Fruit fly (Drosophila melanogaster) whole organism, wandering third instar larva: Measurements from ENCODE around the gene CG32483.

ENCODE experiments used
- CG32264 ChIP-seq: fragments of 200-800 bp; sonication (Bioruptor generic); optimal IDR thresholded peaks from 2 replicates; lab custom pipeline; 2016; ENCODE audit warnings: missing biosample characterization, missing genetic modification characterization
- Dfd ChIP-seq: fragments of >200 bp; optimal IDR thresholded peaks from 2 replicates; lab custom pipeline; 2017; ENCODE audit warnings: missing biosample characterization, missing genetic modification characterization
- Dif ChIP-seq: fragments of 200-275, 200-300 bp; sonication (Bioruptor generic); optimal IDR thresholded peaks from 2 replicates; lab custom pipeline; 2018; ENCODE audit warnings: missing biosample characterization, missing genetic modification characterization; ENCODE audit not compliant: partially characterized antibody
- GATAd ChIP-seq: sonication (Bioruptor generic); optimal IDR thresholded peaks from 2 replicates; lab custom pipeline; 2016; ENCODE audit warnings: missing biosample characterization, missing genetic modification characterization
- HLH106 ChIP-seq: fragments of 200-800 bp; optimal IDR thresholded peaks from 3 replicates; lab custom pipeline; 2019; ENCODE audit warnings: missing biosample characterization, mild to moderate bottlenecking, missing genetic modification characterization, moderate library complexity
- Hr83 ChIP-seq: fragments of 200-300 bp; sonication (Bioruptor generic); optimal IDR thresholded peaks from 2 replicates; lab custom pipeline; 2016; ENCODE audit warnings: missing biosample characterization, mild to moderate bottlenecking, missing genetic modification characterization, moderate library complexity; ENCODE audit not compliant: poor library complexity, severe bottlenecking
- Jra ChIP-seq: sonication (Bioruptor generic); optimal IDR thresholded peaks from 2 replicates; lab custom pipeline; 2016; ENCODE audit warnings: missing biosample characterization, missing genetic modification characterization
- Myc ChIP-seq: fragments of >200 bp; optimal IDR thresholded peaks from 2 replicates; lab custom pipeline; 2017
- N ChIP-seq: fragments of >200 bp; optimal IDR thresholded peaks from 2 replicates; lab custom pipeline; 2018; ENCODE audit warnings: missing biosample characterization, missing external identifiers, missing genetic modification characterization
- OdsH ChIP-seq: fragments of 200-800 bp; sonication (Bioruptor generic); optimal IDR thresholded peaks from 2 replicates; lab custom pipeline; 2016; ENCODE audit warnings: missing biosample characterization, mild to moderate bottlenecking, missing genetic modification characterization
- Rel ChIP-seq, 2 experiments: fragments of 200-800 bp; sonication (Bioruptor generic) in 1 of 2; optimal IDR thresholded peaks; 2 replicates in 1 of 2; 3 replicates in 1 of 2; lab custom pipeline; 2016 to 2019; ENCODE audit warnings: mild to moderate bottlenecking in 2 of 2, missing biosample characterization in 2 of 2, missing genetic modification characterization in 2 of 2, moderate library complexity in 1 of 2
- Sp1 ChIP-seq: fragments of 200-800 bp; sonication (Bioruptor generic); optimal IDR thresholded peaks from 3 replicates; lab custom pipeline; 2019; ENCODE audit warnings: missing biosample characterization, mild to moderate bottlenecking, missing genetic modification characterization, moderate library complexity
- br ChIP-seq: fragments of 200-800 bp; sonication (Bioruptor generic); optimal IDR thresholded peaks from 2 replicates; lab custom pipeline; 2016; ENCODE audit warnings: missing biosample characterization, missing genetic modification characterization
- dl ChIP-seq, 2 experiments: fragments of 175-275, 200-275 bp in 1 of 2; fragments of 200-275 bp in 1 of 2; sonication (Bioruptor generic); optimal IDR thresholded peaks; lab custom pipeline; 2018; ENCODE audit warnings: mild to moderate bottlenecking in 2 of 2, missing biosample characterization in 2 of 2, missing genetic modification characterization in 2 of 2, moderate library complexity in 2 of 2; ENCODE audit not compliant: partially characterized antibody in 2 of 2, insufficient read depth in 1 of 2
- dmrt93B ChIP-seq: fragments of 200-800 bp; sonication (Bioruptor generic); optimal IDR thresholded peaks from 2 replicates; lab custom pipeline; 2018; ENCODE audit warnings: missing biosample characterization, mild to moderate bottlenecking, missing genetic modification characterization
- ey ChIP-seq: fragments of 200-800 bp; sonication (Bioruptor generic); optimal IDR thresholded peaks from 2 replicates; lab custom pipeline; 2016; ENCODE audit warnings: missing biosample characterization, missing genetic modification characterization
- foxo ChIP-seq, 2 experiments: fragments of 200-800 bp; sonication (Bioruptor generic); optimal IDR thresholded peaks; 2 replicates in 1 of 2; 3 replicates in 1 of 2; lab custom pipeline; 2016 to 2017; ENCODE audit warnings: missing biosample characterization in 2 of 2, missing genetic modification characterization in 2 of 2
- fru ChIP-seq: fragments of 200-800 bp; sonication (Bioruptor generic); optimal IDR thresholded peaks from 3 replicates; lab custom pipeline; 2016; ENCODE audit warnings: missing biosample characterization, mild to moderate bottlenecking, missing genetic modification characterization
- jim ChIP-seq: fragments of 175-275, 200-325 bp; sonication (Bioruptor generic); optimal IDR thresholded peaks from 2 replicates; lab custom pipeline; 2016; ENCODE audit warnings: missing biosample characterization, mild to moderate bottlenecking, missing genetic modification characterization
- psq ChIP-seq: fragments of 200-800 bp; sonication (Bioruptor generic); optimal IDR thresholded peaks from 3 replicates; lab custom pipeline; 2017; ENCODE audit warnings: missing biosample characterization, mild to moderate bottlenecking, missing genetic modification characterization, moderate library complexity
- sage ChIP-seq: fragments of 200-800 bp; sonication (Bioruptor generic); optimal IDR thresholded peaks from 2 replicates; lab custom pipeline; 2016; ENCODE audit warnings: missing biosample characterization, mild to moderate bottlenecking, missing genetic modification characterization

CG32483 gene

DNA sequence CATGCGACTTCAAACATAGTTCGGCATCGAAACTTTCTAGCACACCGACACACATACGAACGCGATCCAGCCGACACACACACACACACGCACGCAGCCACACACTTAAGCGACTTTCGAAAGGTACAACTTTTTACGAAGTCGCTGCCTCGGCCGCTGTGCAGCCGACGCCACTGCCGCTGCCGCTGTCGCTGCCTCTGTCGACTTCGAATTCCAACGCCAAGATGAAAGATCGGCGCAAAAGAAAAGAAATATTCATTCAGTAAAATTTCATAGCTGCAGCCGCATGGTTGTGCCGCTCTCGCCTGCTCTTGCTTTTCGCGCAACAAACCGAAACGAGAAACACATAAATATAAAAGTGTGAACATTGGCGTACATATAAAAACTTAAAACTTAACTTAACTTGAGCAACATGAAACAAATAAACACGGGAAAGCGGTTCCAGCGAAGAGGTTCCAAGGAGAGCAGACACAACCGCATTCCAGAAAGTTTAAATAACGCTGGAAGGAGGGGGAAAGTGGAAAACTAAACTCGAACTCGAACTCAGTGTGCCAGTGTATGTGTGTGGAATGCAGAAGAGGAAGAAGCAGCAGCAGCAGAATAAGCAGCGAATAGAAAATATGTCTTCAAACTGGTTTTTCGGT lies 50.3 kb downstream of the CG32483 start:
- TF ChIP-seq Dfd (GFP tag; lab: Kevin White, UChicago) (peak; percentile 58), psq (no peak), fru (GFP tag; lab: Kevin White, UChicago) (no peak), foxo (GFP tag; optimal IDR thresholded peaks at IDR 0.05; lab: Kevin White, UChicago) (no peak), Dif (GFP tag; lab: Kevin White, UChicago) (peak; percentile 31), ey (GFP tag; lab: Kevin White, UChicago) (no peak), HLH106 (tag; lab: Kevin White, UChicago) (no peak), OdsH (no peak), br (GFP tag; lab: Kevin White, UChicago) (no peak), dl (GFP tag; optimal IDR thresholded peaks at IDR 0.05; lab: Kevin White, UChicago; ENCODE audit: insufficient read depth in 1 of 2, partially characterized antibody in 2 of 2) (no peak), CG32264 (GFP tag; lab: Kevin White, UChicago) (no peak), Myc (no peak), dmrt93B (GFP tag; lab: Kevin White, UChicago) (no peak), N (GFP tag; lab: Kevin White, UChicago) (no peak), Hr83 (GFP tag; lab: Kevin White, UChicago) (no peak), GATAd (GFP tag; lab: Kevin White, UChicago) (no peak)

dm6 chr3L:638757-639353 lies 51.0 kb downstream of the CG32483 start:
- TF ChIP-seq Myc (no peak), Jra (no peak), jim (GFP tag; lab: Kevin White, UChicago) (no peak), foxo (GFP tag; optimal IDR thresholded peaks at IDR 0.05; lab: Kevin White, UChicago) (no peak), Sp1 (GFP tag; lab: Kevin White, UChicago) (peak; percentile 71), sage (GFP tag; lab: Kevin White, UChicago) (no peak), Rel (GFP tag; optimal IDR thresholded peaks at IDR 0.05; lab: Kevin White, UChicago) (no peak), Rel (tag; optimal IDR thresholded peaks at IDR 0.05; lab: Kevin White, UChicago) (peak; percentile 37)
